Fruit fly (Drosophila melanogaster): ENCODE data around the gene Dpck.

DNA sequence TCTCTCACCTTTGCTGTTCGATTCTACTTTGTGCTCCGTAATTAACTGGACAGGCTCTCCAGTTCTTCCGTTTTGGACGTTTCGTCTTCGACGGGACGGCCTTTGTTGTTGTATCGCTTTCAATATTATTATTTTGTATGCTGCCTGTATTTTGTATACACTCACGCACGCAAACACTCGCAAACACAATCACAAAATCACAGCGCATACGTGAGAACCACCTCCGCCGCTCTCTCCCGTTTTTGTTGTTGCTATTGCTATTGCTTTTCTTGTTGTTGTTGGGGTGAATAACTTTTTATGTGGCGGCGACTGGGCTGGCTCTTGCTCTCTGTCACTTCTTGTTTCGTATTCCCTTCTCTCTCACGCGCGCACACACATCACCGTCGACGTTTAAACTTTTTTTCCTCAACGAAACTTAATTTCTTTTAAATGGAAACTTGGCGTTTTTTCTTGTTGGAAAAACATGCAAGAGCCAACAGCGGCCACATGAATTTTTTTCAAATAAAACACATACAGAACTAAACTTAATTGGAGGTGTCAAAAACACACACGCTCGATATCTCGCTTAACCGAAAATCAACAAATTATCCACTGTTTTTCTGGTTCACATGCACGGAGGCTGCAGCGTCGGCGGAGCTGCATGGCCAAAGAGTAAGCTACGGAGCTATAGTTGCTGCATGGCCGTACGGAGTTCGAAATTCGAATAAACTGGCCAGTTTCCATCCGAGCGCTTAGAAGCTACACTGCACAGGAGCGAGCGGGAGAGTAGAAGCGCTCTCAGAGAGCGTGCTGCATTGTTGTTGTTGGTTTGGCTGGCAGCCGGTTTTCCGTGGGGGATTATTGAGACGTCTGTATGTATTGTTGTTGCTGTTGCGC, 26.0 kb downstream of the Dpck start:
- TF ChIP-seq Sin3A (optimal IDR thresholded peaks at IDR 0.05) (no peak), h (optimal IDR thresholded peaks at IDR 0.05) (no peak), insv (optimal IDR thresholded peaks at IDR 0.05) (no peak), Myc (optimal IDR thresholded peaks at IDR 0.05) (no peak), psq (optimal IDR thresholded peaks at IDR 0.05) (no peak), ttk (optimal IDR thresholded peaks at IDR 0.05) (no peak)

All from Kc167 (cell line).